Worm (Caenorhabditis elegans): ENCODE data around the gene otpl-7.

otpl-7 gene

ce11 chrV:8520846-8521553 lies at the start of gene otpl-7, which contains the start of gene F45F2.11:
otpl-7 (plus strand) TSS chrV:8521503.
F45F2.11 (minus strand) TSS chrV:8520896.
- TF ChIP-seq F13C5.2 (tag; optimal IDR thresholded peaks at IDR 0.05) = no peak
- no peak for TF ChIP-seq scrt-1 (GFP tag; IDR thresholded peaks at IDR 0.05)
- no peak for TF ChIP-seq pes-1 (GFP tag; IDR thresholded peaks at IDR 0.05)

DNA sequence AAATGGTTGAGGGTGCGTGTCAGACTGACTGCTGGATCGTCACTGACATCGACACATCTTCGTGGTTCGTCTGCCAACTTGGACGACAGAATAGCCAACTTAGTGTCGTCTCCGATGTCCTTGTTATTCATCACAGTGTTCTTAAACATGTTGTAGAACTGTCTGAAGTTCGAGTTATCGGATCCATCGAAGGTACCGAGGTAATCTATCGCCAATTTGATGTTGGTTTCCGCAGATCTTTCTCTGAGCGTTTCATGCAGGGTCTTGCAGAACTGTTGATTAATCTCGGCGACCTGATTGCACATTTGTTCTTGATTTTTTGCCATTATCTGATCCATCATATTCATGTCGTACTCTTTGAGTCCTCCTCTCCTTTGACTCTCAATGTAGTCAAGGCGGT lies 40.0 kb upstream of the otpl-7 start:
- no peak for TF ChIP-seq tbx-37 (GFP tag; conservative IDR thresholded peaks at IDR 0.05)
- no peak for TF ChIP-seq hmbx-1 (tag; optimal IDR thresholded peaks at IDR 0.05)
- TF ChIP-seq ama-1 (optimal IDR thresholded peaks at IDR 0.05) = no peak
- TF ChIP-seq hnd-1 (tag; optimal IDR thresholded peaks at IDR 0.05) = no peak
- TF ChIP-seq B0310.2 (tag; optimal IDR thresholded peaks at IDR 0.05) = no peak
- TF ChIP-seq flt-1 (GFP tag; IDR thresholded peaks at IDR 0.05) = no peak
- TF ChIP-seq tbx-11 (GFP tag; IDR thresholded peaks at IDR 0.05) = no peak
- TF ChIP-seq ceh-13 (GFP tag; optimal IDR thresholded peaks at IDR 0.05) = no peak
- no peak for TF ChIP-seq hmg-4 (GFP tag; optimal IDR thresholded peaks at IDR 0.05)
- TF ChIP-seq sea-1 (GFP tag; conservative IDR thresholded peaks at IDR 0.05) = no peak
- TF ChIP-seq F13C5.2 (tag; optimal IDR thresholded peaks at IDR 0.05) = no peak
- no peak for TF ChIP-seq ets-7 (tag; optimal IDR thresholded peaks at IDR 0.05)
- TF ChIP-seq pes-1 (GFP tag; IDR thresholded peaks at IDR 0.05) = no peak
- no peak for TF ChIP-seq ceh-36 (tag; optimal IDR thresholded peaks at IDR 0.05)
- no peak for TF ChIP-seq aly-1 (tag; optimal IDR thresholded peaks at IDR 0.05)
- TF ChIP-seq scrt-1 (GFP tag; IDR thresholded peaks at IDR 0.05) = no peak
- no peak for TF ChIP-seq tra-4 (tag; optimal IDR thresholded peaks at IDR 0.05)

DNA sequence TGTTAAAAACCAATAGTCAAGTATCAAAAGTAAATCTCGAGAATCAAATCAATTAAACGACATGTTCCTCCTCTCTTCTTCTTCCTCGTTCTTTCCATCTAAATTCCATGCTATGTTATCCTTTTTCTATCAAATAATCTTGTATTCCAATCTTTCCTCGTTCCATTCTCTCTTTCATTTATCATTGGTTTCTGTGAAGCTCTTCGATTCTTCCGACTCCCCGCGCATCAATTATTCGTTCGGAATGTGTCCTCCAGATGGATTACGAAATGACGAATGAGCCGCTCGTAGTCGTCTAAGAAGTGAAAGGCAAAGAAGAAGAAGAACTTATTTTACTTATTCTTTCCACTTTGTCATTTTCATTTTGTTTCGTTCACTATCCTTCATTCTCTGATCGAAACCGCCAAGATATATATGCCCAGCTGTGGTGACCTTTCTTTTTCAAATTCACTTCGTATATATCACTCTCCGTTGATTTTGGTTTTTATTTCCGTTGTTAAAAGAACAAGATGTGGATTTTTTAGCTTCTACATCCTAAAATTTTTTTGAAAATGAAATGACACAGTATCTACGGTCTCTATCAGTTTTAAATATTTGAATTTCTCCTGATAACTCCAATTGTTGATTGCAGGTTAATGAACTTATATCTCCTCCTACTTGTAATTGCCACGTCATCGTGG lies 26.9 kb upstream of the otpl-7 start, which contains the start of gene pxn-1:
Gene pxn-1 (plus strand): TSS at position 630 of the 680 bp plus-strand sequence.
- TF ChIP-seq hmg-4 (GFP tag; optimal IDR thresholded peaks at IDR 0.05) = no peak
- TF ChIP-seq ama-1 (optimal IDR thresholded peaks at IDR 0.05) = no peak
- no peak for TF ChIP-seq hmbx-1 (tag; optimal IDR thresholded peaks at IDR 0.05)

DNA sequence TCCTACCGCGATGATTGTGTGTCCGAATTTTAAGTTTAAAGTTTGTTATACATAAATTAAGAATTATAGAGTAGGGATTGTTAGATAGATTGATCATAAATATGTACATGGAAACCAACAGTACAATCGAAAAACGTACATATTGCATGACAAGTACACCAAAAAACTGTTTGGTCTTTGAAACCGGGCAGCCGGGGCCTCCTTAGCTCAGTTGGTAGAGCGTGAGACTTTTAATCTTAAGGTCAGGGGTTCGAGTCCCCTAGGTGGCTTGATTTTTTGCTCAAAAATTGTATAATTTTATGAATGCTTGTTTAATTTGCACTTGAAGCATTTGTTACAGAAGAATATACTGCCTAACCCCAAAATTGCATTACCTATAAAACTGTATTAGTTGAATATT lies 26.2 kb upstream of the otpl-7 start:
- TF ChIP-seq ets-7 (tag; optimal IDR thresholded peaks at IDR 0.05) (no peak), hnd-1 (tag; optimal IDR thresholded peaks at IDR 0.05) (no peak), scrt-1 (GFP tag; IDR thresholded peaks at IDR 0.05) (no peak), sea-1 (GFP tag; conservative IDR thresholded peaks at IDR 0.05) (no peak), ceh-36 (tag; optimal IDR thresholded peaks at IDR 0.05) (no peak), ceh-13 (GFP tag; optimal IDR thresholded peaks at IDR 0.05) (no peak), ama-1 (optimal IDR thresholded peaks at IDR 0.05) (no peak), pes-1 (GFP tag; IDR thresholded peaks at IDR 0.05) (no peak), B0310.2 (tag; optimal IDR thresholded peaks at IDR 0.05) (no peak)

ce11 chrV:8495965-8496364 lies 25.3 kb upstream of the otpl-7 start:
- TF ChIP-seq flt-1 (GFP tag; IDR thresholded peaks at IDR 0.05) = no peak
- peak; percentile 57; the same call in 1 of the 2 replicates for TF ChIP-seq pes-1 (GFP tag; IDR thresholded peaks at IDR 0.05)

- TF ChIP-seq ceh-13 (GFP tag; optimal IDR thresholded peaks at IDR 0.05) (no peak), scrt-1 (GFP tag; IDR thresholded peaks at IDR 0.05) (no peak), pes-1 (GFP tag; IDR thresholded peaks at IDR 0.05) (no peak), B0310.2 (tag; optimal IDR thresholded peaks at IDR 0.05) (no peak), tra-4 (tag; optimal IDR thresholded peaks at IDR 0.05) (no peak), hmg-4 (GFP tag; optimal IDR thresholded peaks at IDR 0.05) (no peak), tbx-11 (GFP tag; IDR thresholded peaks at IDR 0.05) (no peak), flt-1 (GFP tag; IDR thresholded peaks at IDR 0.05) (no peak), hnd-1 (tag; optimal IDR thresholded peaks at IDR 0.05) (no peak), ama-1 (optimal IDR thresholded peaks at IDR 0.05) (no peak), sea-1 (GFP tag; conservative IDR thresholded peaks at IDR 0.05) (no peak), aly-1 (tag; optimal IDR thresholded peaks at IDR 0.05) (no peak)
Measured at ce11 chrV:8499407-8499806, 21.9 kb upstream of the otpl-7 start.

DNA sequence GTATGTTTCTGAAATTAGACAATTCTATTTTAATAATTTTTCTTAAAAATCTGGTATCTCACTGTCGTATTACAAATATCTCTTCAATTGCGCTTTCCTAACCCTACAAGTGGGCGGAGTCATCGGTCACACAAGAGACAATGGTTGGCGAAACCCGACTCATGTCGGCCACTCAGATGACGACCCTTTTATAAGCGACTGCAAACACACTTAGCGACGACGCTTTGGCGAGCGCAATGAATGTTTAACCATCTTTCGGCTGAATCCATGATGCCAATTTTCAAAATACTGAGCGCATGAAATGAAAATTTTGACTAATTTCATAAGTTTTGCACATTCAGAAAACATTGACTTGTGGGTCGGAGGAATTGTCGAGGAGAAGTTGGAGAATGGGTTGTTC lies 21.0 kb upstream of the otpl-7 start:
- TF ChIP-seq tra-4 (tag; optimal IDR thresholded peaks at IDR 0.05) (peak; percentile 96), aly-1 (tag; optimal IDR thresholded peaks at IDR 0.05) (peak; percentile 98), scrt-1 (GFP tag; IDR thresholded peaks at IDR 0.05) (peak; percentile 99), tbx-37 (GFP tag; conservative IDR thresholded peaks at IDR 0.05) (peak; percentile 99), B0310.2 (tag; optimal IDR thresholded peaks at IDR 0.05) (peak; percentile 98), tbx-11 (GFP tag; IDR thresholded peaks at IDR 0.05) (peak; percentile 99), ama-1 (optimal IDR thresholded peaks at IDR 0.05) (no peak), flt-1 (GFP tag; IDR thresholded peaks at IDR 0.05) (peak; percentile 99), sea-1 (GFP tag; conservative IDR thresholded peaks at IDR 0.05) (peak; percentile 100), ets-7 (tag; optimal IDR thresholded peaks at IDR 0.05) (peak; percentile 96), ceh-13 (GFP tag; optimal IDR thresholded peaks at IDR 0.05) (peak; percentile 98), hmbx-1 (tag; optimal IDR thresholded peaks at IDR 0.05) (peak; percentile 93), F13C5.2 (tag; optimal IDR thresholded peaks at IDR 0.05) (peak; percentile 99), ceh-36 (tag; optimal IDR thresholded peaks at IDR 0.05) (peak; percentile 98), hnd-1 (tag; optimal IDR thresholded peaks at IDR 0.05) (peak; percentile 97), hmg-4 (GFP tag; optimal IDR thresholded peaks at IDR 0.05) (peak; percentile 100), pes-1 (GFP tag; IDR thresholded peaks at IDR 0.05) (peak; percentile 99)

DNA sequence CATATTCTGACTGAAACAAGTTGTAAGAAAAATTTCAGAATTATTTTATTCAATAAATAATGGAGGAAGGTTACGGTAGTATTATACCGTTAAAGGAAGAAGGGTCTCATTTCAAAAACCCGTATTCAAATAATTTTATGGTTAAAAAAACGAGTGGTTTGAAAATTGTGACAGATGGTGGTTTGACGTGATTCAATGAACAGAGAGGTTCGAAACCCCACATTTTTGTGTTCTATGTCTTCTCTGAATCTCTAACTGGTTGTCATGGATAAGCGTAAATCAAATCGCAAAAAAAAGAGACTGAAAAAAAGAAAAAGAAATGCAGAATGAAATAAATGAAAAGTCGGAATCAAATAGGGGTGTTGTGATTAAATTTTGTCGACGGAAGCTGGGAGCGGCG lies 14.0 kb upstream of the otpl-7 start, which contains the start of gene ZK994.6:
Gene ZK994.6 (minus strand): TSS at position 101 of the 400 bp plus-strand sequence.
- TF ChIP-seq B0310.2 (tag; optimal IDR thresholded peaks at IDR 0.05) = no peak

All from whole organism, early embryonic.